Fruit fly (Drosophila melanogaster) whole organism, embryonic: ENCODE results near the gene APC4.

Experiments used
- B-H2 ChIP-seq: fragments of 200-800 bp; sonication (Bioruptor generic); optimal IDR thresholded peaks from 2 replicates; lab custom pipeline; 2018; ENCODE audit warnings: missing biosample characterization, mild to moderate bottlenecking, missing genetic modification characterization
- Bdp1 ChIP-seq: fragments of 200-800 bp; sonication (Bioruptor generic); optimal IDR thresholded peaks from 3 replicates; lab custom pipeline; 2016; ENCODE audit warnings: missing biosample characterization, missing genetic modification characterization
- CG10209 ChIP-seq: fragments of 200-800 bp; sonication (Bioruptor generic); optimal IDR thresholded peaks from 3 replicates; lab custom pipeline; 2017; ENCODE audit warnings: missing biosample characterization, mild to moderate bottlenecking, missing genetic modification characterization, missing genetic modification reagents
- CG11695 ChIP-seq: fragments of 200-800 bp; sonication (Bioruptor generic); IDR thresholded peaks from 3 replicates; pipeline ENCODE4 v1.3.6; 2022; ENCODE audit warnings: missing biosample characterization, missing genetic modification characterization
- CG12104 ChIP-seq: fragments of 200-800 bp; sonication (Bioruptor generic); optimal IDR thresholded peaks from 3 replicates; lab custom pipeline; 2016; ENCODE audit warnings: missing biosample characterization, missing genetic modification characterization
- CG13894 ChIP-seq: fragments of 200-800 bp; sonication (Bioruptor generic); optimal IDR thresholded peaks from 3 replicates; lab custom pipeline; 2018; ENCODE audit warnings: missing biosample characterization, mild to moderate bottlenecking, missing genetic modification characterization, moderate library complexity
- CG14441 ChIP-seq: fragments of 200-800 bp; sonication (Bioruptor generic); IDR thresholded peaks from 2 replicates; pipeline ENCODE4 v1.3.6; 2022; ENCODE audit warnings: missing biosample characterization, missing genetic modification characterization
- CG14860 ChIP-seq: fragments of 200-800 bp; sonication (Bioruptor generic); IDR thresholded peaks from 3 replicates; pipeline ENCODE4 v1.3.6; 2022; ENCODE audit warnings: missing biosample characterization, missing genetic modification characterization; ENCODE audit not compliant: partially characterized antibody
- CG16779 ChIP-seq: fragments of 200-800 bp; sonication (Bioruptor generic); IDR thresholded peaks from 2 replicates; pipeline ENCODE4 v1.3.6; 2022; ENCODE audit warnings: missing biosample characterization, missing genetic modification characterization
- CG16815 ChIP-seq: fragments of 200-800 bp; sonication (Bioruptor generic); optimal IDR thresholded peaks from 3 replicates; lab custom pipeline; 2017; ENCODE audit warnings: missing biosample characterization, mild to moderate bottlenecking, missing genetic modification characterization
- CG17186 ChIP-seq: fragments of 200-800 bp; sonication (Bioruptor generic); optimal IDR thresholded peaks from 3 replicates; lab custom pipeline; 2017; ENCODE audit warnings: missing biosample characterization, missing genetic modification reagents, missing genetic modification characterization
- CG17385 ChIP-seq: fragments of 200-800 bp; sonication (Bioruptor generic); optimal IDR thresholded peaks from 3 replicates; lab custom pipeline; 2018; ENCODE audit warnings: missing biosample characterization, mild to moderate bottlenecking, missing genetic modification characterization
- CG30403 ChIP-seq: fragments of 200-800 bp; sonication (Bioruptor generic); optimal IDR thresholded peaks from 3 replicates; lab custom pipeline; 2016; ENCODE audit warnings: missing biosample characterization, missing genetic modification characterization
- CG32532 ChIP-seq: fragments of 200-800 bp; sonication (Bioruptor generic); IDR thresholded peaks from 2 replicates; pipeline ENCODE4 v1.3.6; 2022; ENCODE audit warnings: missing biosample characterization, missing genetic modification characterization
- CG3838 ChIP-seq: fragments of 200-800 bp; sonication (Bioruptor generic); optimal IDR thresholded peaks from 3 replicates; lab custom pipeline; 2016; ENCODE audit warnings: missing biosample characterization, missing genetic modification characterization
- CG3995 ChIP-seq: fragments of 200-800 bp; sonication (Bioruptor generic); optimal IDR thresholded peaks from 3 replicates; lab custom pipeline; 2016; ENCODE audit warnings: missing biosample characterization, missing genetic modification characterization
- CG6854 ChIP-seq: fragments of 200-800 bp; sonication (Bioruptor generic); optimal IDR thresholded peaks from 3 replicates; lab custom pipeline; 2017; ENCODE audit warnings: missing biosample characterization, mild to moderate bottlenecking, missing genetic modification characterization
- CG8089 ChIP-seq: fragments of 200-800 bp; sonication (Bioruptor generic); optimal IDR thresholded peaks from 3 replicates; lab custom pipeline; 2016; ENCODE audit warnings: missing biosample characterization, missing genetic modification characterization
- D19B ChIP-seq: fragments of 200-800 bp; sonication (Bioruptor generic); optimal IDR thresholded peaks from 2 replicates; lab custom pipeline; 2017; ENCODE audit warnings: missing biosample characterization, mild to moderate bottlenecking, missing genetic modification characterization
- Eip74EF ChIP-seq, 2 experiments: fragments of 200-800 bp in 1 of 2; fragments of >200 bp in 1 of 2; sonication (Bioruptor generic) in 1 of 2; optimal IDR thresholded peaks; 2 replicates each; lab custom pipeline; 2017 to 2019; ENCODE audit warnings: missing biosample characterization in 2 of 2, missing genetic modification characterization in 2 of 2, mild to moderate bottlenecking in 1 of 2, moderate library complexity in 1 of 2
- Fer2 ChIP-seq: fragments of 200-800 bp; sonication (Bioruptor generic); optimal IDR thresholded peaks from 2 replicates; lab custom pipeline; 2018; ENCODE audit warnings: missing biosample characterization, mild to moderate bottlenecking, missing genetic modification characterization, moderate library complexity
- GATAe ChIP-seq: fragments of 200-800 bp; sonication (Bioruptor generic); conservative IDR thresholded peaks from 2 replicates; pipeline ENCODE4 v1.3.6; 2022; ENCODE audit warnings: missing biosample characterization, missing genetic modification characterization
- HLH3B ChIP-seq: fragments of 200-800 bp; sonication (Bioruptor generic); IDR thresholded peaks from 2 replicates; pipeline ENCODE4 v1.3.6; 2022; ENCODE audit warnings: missing biosample characterization, missing genetic modification characterization
- Hsf ChIP-seq: fragments of 200-800 bp; sonication (Bioruptor generic); optimal IDR thresholded peaks from 3 replicates; lab custom pipeline; 2016; ENCODE audit warnings: missing biosample characterization, missing genetic modification characterization
- MBD-R2 ChIP-seq: fragments of 200-800 bp; sonication (Bioruptor generic); IDR thresholded peaks from 2 replicates; pipeline ENCODE4 v1.3.6; 2022; ENCODE audit warnings: missing biosample characterization, missing genetic modification characterization
- MESR4 ChIP-seq: fragments of 200-800 bp; sonication (Bioruptor generic); optimal IDR thresholded peaks from 2 replicates; lab custom pipeline; 2018; ENCODE audit warnings: missing biosample characterization, mild to moderate bottlenecking, missing genetic modification characterization, moderate library complexity
- Max ChIP-seq: fragments of 200-800 bp; sonication (Bioruptor generic); optimal IDR thresholded peaks from 2 replicates; lab custom pipeline; 2016; ENCODE audit warnings: missing biosample characterization, mild to moderate bottlenecking, missing genetic modification characterization
- NFAT ChIP-seq: fragments of 200-800 bp; sonication (Bioruptor generic); IDR thresholded peaks from 2 replicates; pipeline ENCODE4 v1.3.6; 2022; ENCODE audit warnings: missing biosample characterization, missing genetic modification characterization
- Nf-YC ChIP-seq: fragments of 200-800 bp; optimal IDR thresholded peaks from 3 replicates; lab custom pipeline; 2019; ENCODE audit warnings: missing biosample characterization, mild to moderate bottlenecking, missing genetic modification characterization, moderate library complexity
- Xrp1 ChIP-seq: fragments of 200-800 bp; sonication (Bioruptor generic); IDR thresholded peaks from 2 replicates; pipeline ENCODE4 v1.3.6; 2022; ENCODE audit warnings: missing biosample characterization, missing genetic modification characterization
- ase ChIP-seq: fragments of 200-800 bp; sonication (Bioruptor generic); IDR thresholded peaks from 3 replicates; pipeline ENCODE4 v1.3.6; 2022; ENCODE audit warnings: missing biosample characterization, missing genetic modification characterization
- caup ChIP-seq: fragments of 200-800 bp; sonication (Bioruptor generic); optimal IDR thresholded peaks from 3 replicates; lab custom pipeline; 2017; ENCODE audit warnings: missing biosample characterization, mild to moderate bottlenecking, missing genetic modification characterization, moderate library complexity; ENCODE audit not compliant: severe bottlenecking
- esg ChIP-seq: fragments of 200-800 bp; sonication (Bioruptor generic); conservative IDR thresholded peaks from 2 replicates; pipeline ENCODE4 v1.3.6; 2022; ENCODE audit warnings: missing biosample characterization, missing genetic modification characterization
- ewg ChIP-seq: fragments of 200-800 bp; sonication (Bioruptor generic); optimal IDR thresholded peaks from 3 replicates; lab custom pipeline; 2017; ENCODE audit warnings: mild to moderate bottlenecking, missing biosample characterization, missing genetic modification reagents, missing genetic modification characterization
- fd3F ChIP-seq: fragments of 200-800 bp; sonication (Bioruptor generic); optimal IDR thresholded peaks from 2 replicates; lab custom pipeline; 2018; ENCODE audit warnings: missing biosample characterization, mild to moderate bottlenecking, missing genetic modification characterization, moderate library complexity
- gcm ChIP-seq: fragments of 200-800 bp; sonication (Bioruptor generic); optimal IDR thresholded peaks from 2 replicates; lab custom pipeline; 2019; ENCODE audit warnings: missing biosample characterization, mild to moderate bottlenecking, missing genetic modification characterization, moderate library complexity
- gfzf ChIP-seq: fragments of 200-800 bp; sonication (Bioruptor generic); optimal IDR thresholded peaks from 2 replicates; lab custom pipeline; 2016; ENCODE audit warnings: missing biosample characterization, mild to moderate bottlenecking, missing genetic modification characterization, moderate library complexity
- hbn ChIP-seq: fragments of 200-800 bp; sonication (Bioruptor generic); IDR thresholded peaks from 2 replicates; pipeline ENCODE4 v1.3.6; 2022; ENCODE audit warnings: missing biosample characterization, missing genetic modification characterization; ENCODE audit not compliant: partially characterized antibody
- kay ChIP-seq: fragments of 200-800 bp; sonication (Bioruptor generic); optimal IDR thresholded peaks from 2 replicates; lab custom pipeline; 2016; ENCODE audit warnings: missing biosample characterization, missing genetic modification characterization
- knrl ChIP-seq: fragments of 200-800 bp; sonication (Bioruptor generic); IDR thresholded peaks from 3 replicates; pipeline ENCODE4 v1.3.6; 2022; ENCODE audit warnings: missing biosample characterization, missing genetic modification characterization; ENCODE audit not compliant: partially characterized antibody
- lola ChIP-seq, 3 experiments: fragments of >200 bp in 2 of 3; fragments of 200-800 bp in 1 of 3; sonication (Bioruptor generic) in 1 of 3; optimal IDR thresholded peaks; 2 replicates each; lab custom pipeline; 2017 to 2019; ENCODE audit warnings: missing biosample characterization in 3 of 3, missing genetic modification characterization in 3 of 3, mild to moderate bottlenecking in 1 of 3, moderate library complexity in 1 of 3
- lov ChIP-seq, 2 experiments: fragments of 200-800 bp in 1 of 2; fragments of >200 bp in 1 of 2; sonication (Bioruptor generic) in 1 of 2; IDR thresholded peaks in 1 of 2; optimal IDR thresholded peaks in 1 of 2; 2 replicates in 1 of 2; 3 replicates in 1 of 2; pipeline versions ENCODE4 v1.3.6 to Lab custom; 2017 to 2022; ENCODE audit warnings: missing biosample characterization in 1 of 2, missing genetic modification characterization in 1 of 2
- pb ChIP-seq: fragments of 200-800 bp; sonication (Bioruptor generic); optimal IDR thresholded peaks from 3 replicates; lab custom pipeline; 2016; ENCODE audit warnings: missing biosample characterization, missing genetic modification characterization
- sens-2 ChIP-seq: fragments of 200-800 bp; sonication (Bioruptor generic); IDR thresholded peaks from 2 replicates; pipeline ENCODE4 v1.3.6; 2022; ENCODE audit warnings: missing biosample characterization, missing genetic modification characterization
- usp ChIP-seq: fragments of >200 bp; optimal IDR thresholded peaks from 2 replicates; lab custom pipeline; 2017; ENCODE audit warnings: missing biosample characterization, missing genetic modification characterization
- zf30C ChIP-seq: fragments of 200-800 bp; sonication (Bioruptor generic); optimal IDR thresholded peaks from 3 replicates; lab custom pipeline; 2018; ENCODE audit warnings: missing biosample characterization, mild to moderate bottlenecking, missing genetic modification characterization

The APC4 gene

DNA sequence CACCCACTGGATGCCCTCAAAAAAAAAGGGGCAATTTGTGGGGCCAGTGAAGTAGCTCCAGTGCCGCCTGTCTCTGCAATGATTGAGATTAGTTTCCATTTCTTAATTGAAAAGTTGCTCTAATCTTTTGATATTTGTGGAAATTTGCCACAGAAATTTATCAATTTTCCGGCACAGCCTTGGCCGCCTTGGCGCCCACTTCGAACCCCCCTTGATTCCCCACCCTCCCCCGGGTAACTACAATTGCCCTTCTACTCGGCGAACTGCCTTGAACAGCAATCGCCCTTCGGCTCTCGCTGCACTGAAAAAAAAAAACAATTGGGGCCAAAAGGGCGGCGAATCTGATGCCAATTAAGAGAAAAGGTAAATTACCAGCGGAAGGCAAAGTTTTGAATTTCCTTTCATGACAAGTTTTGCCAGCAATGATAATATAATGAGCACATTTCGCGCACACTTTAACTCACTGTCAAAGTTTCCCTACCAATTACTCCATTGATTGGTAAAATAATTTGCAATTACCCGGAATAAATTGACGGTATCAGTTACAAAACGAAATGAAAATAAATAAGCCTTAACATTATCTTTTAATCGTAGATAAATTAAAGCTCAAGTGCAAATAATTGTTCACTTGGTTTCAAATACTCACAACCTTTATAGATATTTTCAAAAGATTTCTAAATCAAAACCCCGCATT, 37.1 kb downstream of the APC4 start (continued):
- TF ChIP-seq lov (optimal IDR thresholded peaks at IDR 0.05; lab: Kevin White, UChicago) (no peak), lov (GFP tag; IDR thresholded peaks at IDR 0.05; lab: Robert Waterston, UW) (no peak), Hsf (GFP tag; lab: Kevin White, UChicago) (peak; percentile 7), CG16779 (GFP tag; lab: Robert Waterston, UW) (no peak), GATAe (no peak), esg (GFP tag; lab: Robert Waterston, UW) (no peak), sens-2 (GFP tag; lab: Robert Waterston, UW) (no peak), B-H2 (GFP tag; lab: Kevin White, UChicago) (no peak), pb (GFP tag; lab: Kevin White, UChicago) (peak; percentile 12), fd3F (GFP tag; lab: Kevin White, UChicago) (no peak), CG14441 (GFP tag; lab: Robert Waterston, UW) (no peak), MESR4 (no peak), CG13894 (tag; lab: Kevin White, UChicago) (no peak), hbn (GFP tag; lab: Robert Waterston, UW) (no peak), Bdp1 (GFP tag; lab: Kevin White, UChicago) (no peak), Fer2 (tag; lab: Kevin White, UChicago) (no peak), CG17186 (GFP tag; lab: Kevin White, UChicago) (no peak), CG16815 (GFP tag; lab: Kevin White, UChicago) (peak; percentile 14), CG11695 (no peak), CG6854 (no peak), CG17385 (GFP tag; lab: Kevin White, UChicago) (peak; percentile 39), gfzf (GFP tag; lab: Kevin White, UChicago) (no peak), CG32532 (GFP tag; lab: Robert Waterston, UW) (no peak), ase (GFP tag; lab: Robert Waterston, UW) (no peak), Eip74EF (GFP tag; optimal IDR thresholded peaks at IDR 0.05; lab: Kevin White, UChicago) (no peak), knrl (GFP tag; lab: Robert Waterston, UW) (no peak), MBD-R2 (GFP tag; lab: Robert Waterston, UW) (no peak), usp (GFP tag; lab: Kevin White, UChicago) (no peak), CG12104 (GFP tag; lab: Kevin White, UChicago) (no peak), CG14860 (GFP tag; lab: Robert Waterston, UW) (no peak), CG30403 (GFP tag; lab: Kevin White, UChicago) (peak; percentile 38), CG3995 (no peak)

DNA sequence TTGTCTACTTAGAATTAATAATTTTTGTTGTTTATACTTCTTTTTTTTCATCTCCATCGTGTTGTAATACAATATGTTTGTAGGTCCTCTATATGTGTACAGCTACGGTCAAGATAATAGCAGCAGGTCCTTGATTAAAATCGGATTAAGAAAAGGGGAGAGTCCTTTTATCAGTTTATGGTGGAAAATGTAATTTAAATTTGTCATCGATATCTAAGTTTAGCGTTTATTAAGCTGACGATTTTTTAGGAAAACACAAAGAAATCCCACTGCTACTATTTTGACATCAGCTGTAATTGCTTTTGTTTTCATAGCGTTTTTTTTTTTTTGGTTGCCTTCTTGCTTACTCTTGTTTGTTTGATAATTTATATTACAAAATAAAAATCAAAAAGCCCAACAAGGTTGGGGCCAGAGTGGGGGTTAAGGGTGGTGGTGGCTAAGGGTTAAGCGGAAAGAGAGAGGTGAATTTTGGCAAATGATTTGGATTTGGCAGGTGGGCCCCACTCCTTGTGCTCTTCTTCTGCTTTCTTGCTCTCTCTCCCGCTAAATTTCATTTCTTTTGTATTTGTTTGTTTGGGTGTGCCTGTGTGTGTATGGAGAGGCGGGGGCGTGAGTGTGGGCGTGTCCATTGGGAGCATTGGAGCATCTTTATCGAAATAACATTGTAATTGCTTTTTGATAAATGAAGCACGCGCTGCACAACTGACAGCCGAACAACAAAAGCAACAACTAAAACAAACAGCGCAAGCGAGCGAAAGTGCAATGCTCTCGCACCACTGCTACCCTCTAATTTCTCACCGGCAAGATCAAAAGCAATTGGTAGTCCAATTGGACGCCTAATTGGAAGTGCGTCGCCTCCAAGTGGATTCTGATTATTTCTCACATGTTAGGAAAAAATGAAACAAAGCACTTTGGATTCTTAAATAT, 38.4 kb downstream of the APC4 start:
- no peak for TF ChIP-seq ewg (GFP tag; lab: Kevin White, UChicago)
- no peak for TF ChIP-seq Bdp1 (GFP tag; lab: Kevin White, UChicago)
- peak; percentile 2 for TF ChIP-seq kay (GFP tag; lab: Kevin White, UChicago)
- peak; percentile 7 for TF ChIP-seq gcm (GFP tag; lab: Kevin White, UChicago)
- peak; percentile 48; the same call in 1 of the 2 replicates for TF ChIP-seq Xrp1 (GFP tag; lab: Robert Waterston, UW)
- no peak for TF ChIP-seq NFAT (GFP tag; lab: Robert Waterston, UW)
- no peak for TF ChIP-seq caup (GFP tag; lab: Kevin White, UChicago)
- peak; percentile 20; the same call in 1 of the 2 replicates for TF ChIP-seq HLH3B
- no peak for TF ChIP-seq CG8089 (GFP tag; lab: Kevin White, UChicago)
- no peak for TF ChIP-seq CG3838
- TF ChIP-seq D19B (GFP tag; lab: Kevin White, UChicago) = peak; percentile 81
- peak; percentile 57 for TF ChIP-seq CG17385 (GFP tag; lab: Kevin White, UChicago)
- no peak for TF ChIP-seq Nf-YC
- TF ChIP-seq zf30C = no peak
- no peak for TF ChIP-seq Max (GFP tag; lab: Kevin White, UChicago)
- TF ChIP-seq lola (GFP tag; optimal IDR thresholded peaks at IDR 0.05; lab: Kevin White, UChicago) = peak in 1 of 3 experiments; percentile 33
- peak; percentile 20 for TF ChIP-seq CG10209
